Worm (Caenorhabditis elegans) whole organism, young adult: Measurements from ENCODE around the gene slo-1.

ENCODE experiments used
- C06A6.2 ChIP-seq: fragments of 200-800 bp; sonication (Bioruptor generic); conservative IDR thresholded peaks from 2 replicates; pipeline ENCODE4 v1.3.6; 2022; ENCODE audit warnings: missing genetic modification characterization, missing compliant biosample characterization
- F10E7.11 ChIP-seq: sonication (generic microtip); optimal IDR thresholded peaks from 2 replicates; lab custom pipeline; 2017; ENCODE audit warnings: mild to moderate bottlenecking, missing genetic modification characterization, moderate library complexity, missing compliant biosample characterization
- F37B4.10 ChIP-seq: fragments of 200-800 bp; sonication (Bioruptor generic); IDR thresholded peaks from 2 replicates; pipeline ENCODE4 v1.3.6; 2022; ENCODE audit warnings: missing genetic modification characterization, missing compliant biosample characterization
- F49E8.2 ChIP-seq: sonication (generic microtip); optimal IDR thresholded peaks from 3 replicates; lab custom pipeline; 2017; ENCODE audit warnings: missing genetic modification characterization, mild to moderate bottlenecking, missing compliant biosample characterization, antibody characterized with exemption, moderate library complexity; ENCODE audit not compliant: insufficient read depth
- K12H6.12 ChIP-seq: fragments of 200-800 bp; sonication (Bioruptor generic); optimal IDR thresholded peaks from 2 replicates; lab custom pipeline; 2018; ENCODE audit warnings: mild to moderate bottlenecking, missing genetic modification characterization, missing compliant biosample characterization
- T07F8.4 ChIP-seq: sonication (generic microtip); optimal IDR thresholded peaks from 2 replicates; lab custom pipeline; 2016; ENCODE audit warnings: mild to moderate bottlenecking, missing genetic modification characterization, moderate library complexity, missing compliant biosample characterization
- Y53G8AR.9 ChIP-seq: fragments of 200-800 bp; sonication (Bioruptor generic); conservative IDR thresholded peaks from 2 replicates; pipeline ENCODE4 v1.3.6; 2022; ENCODE audit warnings: missing genetic modification reagents, missing genetic modification characterization, missing compliant biosample characterization
- ZK185.1 ChIP-seq: sonication (generic microtip); optimal IDR thresholded peaks from 2 replicates; lab custom pipeline; 2016; ENCODE audit warnings: mild to moderate bottlenecking, missing genetic modification characterization, missing compliant biosample characterization; ENCODE audit not compliant: poor library complexity, severe bottlenecking
- ama-1 ChIP-seq, 3 experiments: fragments of 150-350 bp in 1 of 3; sonication (generic microtip) in 2 of 3; optimal IDR thresholded peaks; 2 replicates each; lab custom pipeline; 2014 to 2018; ENCODE audit warnings: missing biosample characterization in 2 of 3, missing genetic modification characterization in 2 of 3, missing genetic modification reagents in 2 of 3
- aptf-3 ChIP-seq: fragments of 200-800 bp; sonication (Bioruptor generic); IDR thresholded peaks from 2 replicates; pipeline ENCODE4 v1.3.6; 2022; ENCODE audit warnings: missing genetic modification characterization, missing compliant biosample characterization
- athp-1 ChIP-seq: sonication (generic microtip); optimal IDR thresholded peaks from 2 replicates; lab custom pipeline; 2017; ENCODE audit warnings: mild to moderate bottlenecking, missing genetic modification characterization, missing compliant biosample characterization
- bed-1 ChIP-seq: fragments of 200-800 bp; sonication (Bioruptor generic); IDR thresholded peaks from 2 replicates; pipeline ENCODE4 v1.3.6; 2022; ENCODE audit warnings: missing genetic modification reagents, missing genetic modification characterization, missing compliant biosample characterization
- ccch-3 ChIP-seq: fragments of 200-800 bp; sonication (Bioruptor generic); optimal IDR thresholded peaks from 2 replicates; lab custom pipeline; 2018; ENCODE audit warnings: mild to moderate bottlenecking, missing genetic modification characterization, missing compliant biosample characterization
- dox-1 ChIP-seq: fragments of 200-800 bp; sonication (Bioruptor generic); IDR thresholded peaks from 2 replicates; pipeline ENCODE4 v1.3.6; 2022; ENCODE audit warnings: missing genetic modification reagents, missing genetic modification characterization, missing compliant biosample characterization
- dpff-1 ChIP-seq: sonication (generic microtip); optimal IDR thresholded peaks from 2 replicates; lab custom pipeline; 2017; ENCODE audit warnings: mild to moderate bottlenecking, missing genetic modification characterization, missing compliant biosample characterization
- efl-1 ChIP-seq: fragments of 150-350 bp; optimal IDR thresholded peaks from 2 replicates; lab custom pipeline; 2014; ENCODE audit warnings: missing biosample characterization, missing genetic modification reagents, missing genetic modification characterization
- hlh-12 ChIP-seq: sonication (generic microtip); optimal IDR thresholded peaks from 2 replicates; lab custom pipeline; 2016; ENCODE audit warnings: missing genetic modification characterization, missing compliant biosample characterization
- lag-1 ChIP-seq: fragments of 200-800 bp; sonication (Bioruptor generic); IDR thresholded peaks from 2 replicates; pipeline ENCODE4 v1.3.6; 2022; ENCODE audit warnings: missing genetic modification reagents, missing genetic modification characterization, missing compliant biosample characterization
- lin-35 ChIP-seq, 3 experiments: fragments of 150-350 bp in 2 of 3; sonication (generic microtip) in 1 of 3; optimal IDR thresholded peaks; 2 replicates each; lab custom pipeline; 2014 to 2018; ENCODE audit warnings: missing biosample characterization in 3 of 3, missing genetic modification characterization in 3 of 3, missing genetic modification reagents in 3 of 3
- lsy-27 ChIP-seq: sonication (generic microtip); optimal IDR thresholded peaks from 2 replicates; lab custom pipeline; 2017; ENCODE audit warnings: missing genetic modification characterization, mild to moderate bottlenecking, missing compliant biosample characterization, antibody characterized with exemption, missing genotype, borderline replicate concordance; ENCODE audit not compliant: insufficient read depth
- madf-8 ChIP-seq: fragments of 200-800 bp; sonication (Bioruptor generic); conservative IDR thresholded peaks from 2 replicates; pipeline ENCODE4 v1.3.6; 2022; ENCODE audit warnings: missing genetic modification reagents, missing genetic modification characterization, missing compliant biosample characterization
- mel-28 ChIP-seq: sonication (generic microtip); optimal IDR thresholded peaks from 2 replicates; lab custom pipeline; 2016; ENCODE audit warnings: borderline replicate concordance, mild to moderate bottlenecking, missing genetic modification characterization, missing compliant biosample characterization
- nfya-1 ChIP-seq: sonication (generic microtip); optimal IDR thresholded peaks from 2 replicates; lab custom pipeline; 2017; ENCODE audit warnings: antibody characterized with exemption, missing compliant biosample characterization, missing genetic modification characterization, borderline replicate concordance; ENCODE audit not compliant: insufficient read depth
- nhr-120 ChIP-seq: fragments of 200-800 bp; sonication (Bioruptor generic); IDR thresholded peaks from 2 replicates; pipeline ENCODE4 v1.3.6; 2022; ENCODE audit warnings: missing genetic modification characterization, missing compliant biosample characterization
- nhr-27 ChIP-seq: fragments of 200-800 bp; sonication (Bioruptor generic); optimal IDR thresholded peaks from 2 replicates; lab custom pipeline; 2018; ENCODE audit warnings: mild to moderate bottlenecking, missing genetic modification characterization, moderate library complexity, missing compliant biosample characterization
- rpc-1 ChIP-seq, 2 experiments: fragments of 150-350 bp in 1 of 2; sonication (generic microtip) in 1 of 2; optimal IDR thresholded peaks; 2 replicates each; lab custom pipeline; 2014 to 2018; ENCODE audit warnings: missing biosample characterization in 1 of 2, missing genetic modification characterization in 1 of 2, missing genetic modification reagents in 1 of 2, missing genotype in 1 of 2
- sdz-38 ChIP-seq: sonication (generic microtip); optimal IDR thresholded peaks from 2 replicates; lab custom pipeline; 2016; ENCODE audit warnings: missing genotype, missing genetic modification characterization, missing compliant biosample characterization
- sea-2 ChIP-seq: fragments of 200-800 bp; sonication (Bioruptor generic); IDR thresholded peaks from 2 replicates; pipeline ENCODE4 v1.3.6; 2022; ENCODE audit warnings: missing genetic modification characterization, missing compliant biosample characterization
- unc-62 ChIP-seq: fragments of 150-350 bp; optimal IDR thresholded peaks from 2 replicates; lab custom pipeline; 2014; ENCODE audit warnings: missing biosample characterization, missing genetic modification reagents, missing genetic modification characterization
- zfh-2 ChIP-seq: fragments of 200-800 bp; sonication (Bioruptor generic); conservative IDR thresholded peaks from 2 replicates; pipeline ENCODE4 v1.3.6; 2022; ENCODE audit warnings: missing genetic modification reagents, missing genetic modification characterization, missing compliant biosample characterization
- zim-3 ChIP-seq: sonication (generic microtip); optimal IDR thresholded peaks from 2 replicates; lab custom pipeline; 2017; ENCODE audit warnings: mild to moderate bottlenecking, missing genetic modification characterization, moderate library complexity, missing compliant biosample characterization
- ztf-28 ChIP-seq: fragments of 200-800 bp; sonication (Bioruptor generic); IDR thresholded peaks from 2 replicates; pipeline ENCODE4 v1.3.6; 2022; ENCODE audit warnings: missing genetic modification reagents, missing genetic modification characterization, missing compliant biosample characterization
- ztf-3 ChIP-seq: fragments of 200-800 bp; sonication (Bioruptor generic); optimal IDR thresholded peaks from 2 replicates; lab custom pipeline; 2018; ENCODE audit warnings: mild to moderate bottlenecking, missing genetic modification characterization, missing compliant biosample characterization

Gene slo-1

ce11 chrV:18490284-18490832, 1.7 kb upstream of the slo-1 start (continued):
- TF ChIP-seq lin-35 (GFP tag; optimal IDR thresholded peaks at IDR 0.05; lab: Kevin White, UChicago) (peak in 1 of 3 experiments; percentile 47), ztf-3 (GFP tag; lab: Kevin White, UChicago) (no peak), C06A6.2 (GFP tag; lab: Robert Waterston, UW) (no peak), zfh-2 (GFP tag; lab: Robert Waterston, UW) (peak; percentile 95), F37B4.10 (GFP tag; lab: Robert Waterston, UW) (no peak), nhr-120 (GFP tag; lab: Robert Waterston, UW) (no peak), F10E7.11 (tag; lab: Kevin White, UChicago) (no peak), F49E8.2 (tag; lab: Kevin White, UChicago) (no peak), nfya-1 (no peak), K12H6.12 (tag; lab: Kevin White, UChicago) (peak; percentile 90)
- TF ChIP-seq, all 124 proteins: peak for 8

ce11 chrV:18504610-18505009, 12.5 kb downstream of the slo-1 start:
- TF ChIP-seq nhr-27: no peak
- no peak for TF ChIP-seq aptf-3 (GFP tag; lab: Robert Waterston, UW)
- no peak for TF ChIP-seq efl-1 (GFP tag; lab: Kevin White, UChicago)
- TF ChIP-seq Y53G8AR.9: no peak

ce11 chrV:18506772-18507171, 14.7 kb downstream of the slo-1 start:
- TF ChIP-seq athp-1 (tag; lab: Kevin White, UChicago): no peak
- no peak for TF ChIP-seq lag-1 (GFP tag; lab: Robert Waterston, UW)
- peak; percentile 54 for TF ChIP-seq zfh-2 (GFP tag; lab: Robert Waterston, UW)
- no peak for TF ChIP-seq rpc-1 (optimal IDR thresholded peaks at IDR 0.05; lab: Kevin White, UChicago)
- TF ChIP-seq rpc-1 (tag; optimal IDR thresholded peaks at IDR 0.05; lab: Kevin White, UChicago): no peak
- TF ChIP-seq ama-1 (optimal IDR thresholded peaks at IDR 0.05; lab: Kevin White, UChicago): no peak
- TF ChIP-seq ama-1 (GFP tag; optimal IDR thresholded peaks at IDR 0.05; lab: Kevin White, UChicago): no peak
- TF ChIP-seq, all 124 proteins: peak for 1

- TF ChIP-seq mel-28 (tag; lab: Kevin White, UChicago): no peak
- TF ChIP-seq efl-1 (GFP tag; lab: Kevin White, UChicago): no peak
- no peak for TF ChIP-seq unc-62 (GFP tag; lab: Kevin White, UChicago)
- TF ChIP-seq sea-2 (GFP tag; lab: Robert Waterston, UW): no peak
- TF ChIP-seq rpc-1 (optimal IDR thresholded peaks at IDR 0.05; lab: Kevin White, UChicago): no peak
- no peak for TF ChIP-seq rpc-1 (tag; optimal IDR thresholded peaks at IDR 0.05; lab: Kevin White, UChicago)
- TF ChIP-seq ZK185.1 (tag; lab: Kevin White, UChicago): no peak
- no peak for TF ChIP-seq sdz-38
- no peak for TF ChIP-seq hlh-12 (tag; lab: Kevin White, UChicago)
- TF ChIP-seq ccch-3 (GFP tag; lab: Kevin White, UChicago): no peak
- no peak for TF ChIP-seq ztf-28 (GFP tag; lab: Robert Waterston, UW)
- TF ChIP-seq dox-1: no peak
- no peak for TF ChIP-seq bed-1 (GFP tag; lab: Robert Waterston, UW)
- TF ChIP-seq zim-3 (tag; lab: Kevin White, UChicago): no peak
- no peak for TF ChIP-seq madf-8 (GFP tag; lab: Robert Waterston, UW)
- TF ChIP-seq ztf-3 (GFP tag; lab: Kevin White, UChicago): no peak
- no peak for TF ChIP-seq F37B4.10 (GFP tag; lab: Robert Waterston, UW)
- TF ChIP-seq T07F8.4 (tag; lab: Kevin White, UChicago): no peak
- no peak for TF ChIP-seq dpff-1
- TF ChIP-seq lsy-27 (tag; lab: Kevin White, UChicago): no peak
- TF ChIP-seq lag-1 (GFP tag; lab: Robert Waterston, UW): no peak
Observed at ce11 chrV:18508564-18508963, 16.5 kb downstream of the slo-1 start, which contains the start of gene Y51A2D.1. Gene Y51A2D.1, plus strand, starts transcription at chrV:18508864.
